Worm (Caenorhabditis elegans) whole organism, young adult: ENCODE results near the gene spp-1.

Experiments used
- C17E4.6 ChIP-seq: fragments of 200-800 bp; sonication (Bioruptor generic); IDR thresholded peaks from 2 replicates; pipeline ENCODE4 v1.3.6; 2022; ENCODE audit warnings: missing genetic modification reagents, missing genetic modification characterization, missing compliant biosample characterization
- D2030.7 ChIP-seq: fragments of 200-800 bp; sonication (Bioruptor generic); IDR thresholded peaks from 2 replicates; pipeline ENCODE4 v1.3.6; 2022; ENCODE audit warnings: missing genetic modification reagents, missing genetic modification characterization, missing compliant biosample characterization
- F33H1.4 ChIP-seq: fragments of 200-800 bp; sonication (Bioruptor generic); IDR thresholded peaks from 2 replicates; pipeline ENCODE4 v1.3.6; 2022; ENCODE audit warnings: missing genetic modification reagents, missing genetic modification characterization, missing compliant biosample characterization
- F39B2.1 ChIP-seq: fragments of 200-800 bp; sonication (Bioruptor generic); IDR thresholded peaks from 2 replicates; pipeline ENCODE4 v1.3.6; 2022; ENCODE audit warnings: missing genetic modification reagents, missing genetic modification characterization, missing compliant biosample characterization
- F49E8.2 ChIP-seq: sonication (generic microtip); optimal IDR thresholded peaks from 3 replicates; lab custom pipeline; 2017; ENCODE audit warnings: missing genetic modification characterization, mild to moderate bottlenecking, missing compliant biosample characterization, antibody characterized with exemption, moderate library complexity; ENCODE audit not compliant: insufficient read depth
- K12H6.12 ChIP-seq: fragments of 200-800 bp; sonication (Bioruptor generic); optimal IDR thresholded peaks from 2 replicates; lab custom pipeline; 2018; ENCODE audit warnings: mild to moderate bottlenecking, missing genetic modification characterization, missing compliant biosample characterization
- athp-1 ChIP-seq: sonication (generic microtip); optimal IDR thresholded peaks from 2 replicates; lab custom pipeline; 2017; ENCODE audit warnings: mild to moderate bottlenecking, missing genetic modification characterization, missing compliant biosample characterization
- attf-5 ChIP-seq: fragments of 200-800 bp; sonication (Bioruptor generic); optimal IDR thresholded peaks from 2 replicates; lab custom pipeline; 2018; ENCODE audit warnings: mild to moderate bottlenecking, missing genetic modification characterization, missing compliant biosample characterization
- bed-2 ChIP-seq: fragments of 200-800 bp; sonication (Bioruptor generic); IDR thresholded peaks from 2 replicates; pipeline ENCODE4 v1.3.6; 2022; ENCODE audit warnings: missing genetic modification reagents, missing genetic modification characterization, missing compliant biosample characterization
- ccch-3 ChIP-seq: fragments of 200-800 bp; sonication (Bioruptor generic); optimal IDR thresholded peaks from 2 replicates; lab custom pipeline; 2018; ENCODE audit warnings: mild to moderate bottlenecking, missing genetic modification characterization, missing compliant biosample characterization
- cebp-1 ChIP-seq, 2 experiments: fragments of 200-800 bp in 1 of 2; sonication (Bioruptor generic) in 1 of 2; sonication (generic microtip) in 1 of 2; IDR thresholded peaks in 1 of 2; optimal IDR thresholded peaks in 1 of 2; 2 replicates each; pipeline versions ENCODE4 v1.3.6 to Lab custom; 2017 to 2022; ENCODE audit warnings: missing compliant biosample characterization in 2 of 2, missing genetic modification characterization in 2 of 2, mild to moderate bottlenecking in 1 of 2, missing genetic modification reagents in 1 of 2, moderate library complexity in 1 of 2
- ceh-27 ChIP-seq: fragments of 200-800 bp; sonication (Bioruptor generic); optimal IDR thresholded peaks from 2 replicates; lab custom pipeline; 2018; ENCODE audit warnings: mild to moderate bottlenecking, missing genetic modification characterization, moderate library complexity, missing compliant biosample characterization
- ceh-58 ChIP-seq: fragments of 200-800 bp; sonication (Bioruptor generic); IDR thresholded peaks from 2 replicates; pipeline ENCODE4 v1.3.6; 2022; ENCODE audit warnings: missing genetic modification characterization, missing compliant biosample characterization
- dpl-1 ChIP-seq: fragments of 150-350 bp; optimal IDR thresholded peaks from 2 replicates; lab custom pipeline; 2014; ENCODE audit warnings: missing biosample characterization, missing genetic modification reagents, missing genetic modification characterization
- efl-1 ChIP-seq: fragments of 150-350 bp; optimal IDR thresholded peaks from 2 replicates; lab custom pipeline; 2014; ENCODE audit warnings: missing biosample characterization, missing genetic modification reagents, missing genetic modification characterization
- ekl-4 ChIP-seq: fragments of 200-800 bp; sonication (Bioruptor generic); IDR thresholded peaks from 2 replicates; pipeline ENCODE4 v1.3.6; 2022; ENCODE audit warnings: missing genetic modification reagents, missing genetic modification characterization, missing compliant biosample characterization
- ets-4 ChIP-seq: fragments of 200-800 bp; sonication (Bioruptor generic); optimal IDR thresholded peaks from 2 replicates; lab custom pipeline; 2018; ENCODE audit warnings: mild to moderate bottlenecking, missing genetic modification characterization, missing compliant biosample characterization
- fkh-3 ChIP-seq: sonication (generic microtip); optimal IDR thresholded peaks from 2 replicates; lab custom pipeline; 2016; ENCODE audit warnings: mild to moderate bottlenecking, missing genetic modification characterization, missing compliant biosample characterization
- hmg-1.2 ChIP-seq: fragments of 200-800 bp; sonication (Bioruptor generic); IDR thresholded peaks from 2 replicates; pipeline ENCODE4 v1.3.6; 2022; ENCODE audit warnings: missing genetic modification reagents, missing genetic modification characterization, missing compliant biosample characterization
- let-607 ChIP-seq, 2 experiments: fragments of 200-800 bp in 1 of 2; sonication (Bioruptor generic) in 1 of 2; sonication (generic microtip) in 1 of 2; optimal IDR thresholded peaks; 2 replicates each; lab custom pipeline; 2016 to 2018; ENCODE audit warnings: mild to moderate bottlenecking in 2 of 2, missing compliant biosample characterization in 2 of 2, missing genetic modification characterization in 2 of 2, moderate library complexity in 2 of 2, missing genotype in 1 of 2
- lin-35 ChIP-seq, 3 experiments: fragments of 150-350 bp in 2 of 3; sonication (generic microtip) in 1 of 3; optimal IDR thresholded peaks; 2 replicates each; lab custom pipeline; 2014 to 2018; ENCODE audit warnings: missing biosample characterization in 3 of 3, missing genetic modification characterization in 3 of 3, missing genetic modification reagents in 3 of 3
- lin-40 ChIP-seq: sonication (generic microtip); optimal IDR thresholded peaks from 2 replicates; lab custom pipeline; 2016; ENCODE audit warnings: missing genetic modification characterization, mild to moderate bottlenecking, missing compliant biosample characterization, missing genotype, missing genetic modification reagents
- lin-54 ChIP-seq: fragments of 200-800 bp; sonication (Bioruptor generic); optimal IDR thresholded peaks from 2 replicates; lab custom pipeline; 2018; ENCODE audit warnings: mild to moderate bottlenecking, missing genetic modification characterization, missing compliant biosample characterization
- lsl-1 ChIP-seq: fragments of 200-800 bp; sonication (Bioruptor generic); optimal IDR thresholded peaks from 2 replicates; lab custom pipeline; 2018; ENCODE audit warnings: mild to moderate bottlenecking, missing genetic modification characterization, moderate library complexity, missing compliant biosample characterization
- madf-3 ChIP-seq: fragments of 200-800 bp; sonication (Bioruptor generic); IDR thresholded peaks from 2 replicates; pipeline ENCODE4 v1.3.6; 2022; ENCODE audit warnings: missing genetic modification reagents, missing genetic modification characterization, missing compliant biosample characterization
- madf-6 ChIP-seq: fragments of 200-800 bp; sonication (Bioruptor generic); IDR thresholded peaks from 2 replicates; pipeline ENCODE4 v1.3.6; 2022; ENCODE audit warnings: missing genetic modification reagents, missing genetic modification characterization, missing compliant biosample characterization
- madf-8 ChIP-seq: fragments of 200-800 bp; sonication (Bioruptor generic); conservative IDR thresholded peaks from 2 replicates; pipeline ENCODE4 v1.3.6; 2022; ENCODE audit warnings: missing genetic modification reagents, missing genetic modification characterization, missing compliant biosample characterization
- mcd-1 ChIP-seq: fragments of 200-800 bp; sonication (Bioruptor generic); IDR thresholded peaks from 2 replicates; pipeline ENCODE4 v1.3.6; 2022; ENCODE audit warnings: missing genetic modification reagents, missing genetic modification characterization, missing compliant biosample characterization
- mes-4 ChIP-seq: sonication (generic microtip); optimal IDR thresholded peaks from 2 replicates; lab custom pipeline; 2016; ENCODE audit warnings: missing genotype, missing genetic modification characterization, missing compliant biosample characterization
- nfya-1 ChIP-seq: sonication (generic microtip); optimal IDR thresholded peaks from 2 replicates; lab custom pipeline; 2017; ENCODE audit warnings: antibody characterized with exemption, missing compliant biosample characterization, missing genetic modification characterization, borderline replicate concordance; ENCODE audit not compliant: insufficient read depth
- nhr-90 ChIP-seq: sonication (generic microtip); optimal IDR thresholded peaks from 2 replicates; lab custom pipeline; 2016; ENCODE audit warnings: missing genotype, mild to moderate bottlenecking, missing genetic modification characterization, missing compliant biosample characterization
- pbrm-1 ChIP-seq: fragments of 200-800 bp; sonication (Bioruptor generic); IDR thresholded peaks from 2 replicates; pipeline ENCODE4 v1.3.6; 2022; ENCODE audit warnings: missing genetic modification reagents, missing genetic modification characterization, missing compliant biosample characterization
- rcor-1 ChIP-seq: fragments of 200-800 bp; sonication (Bioruptor generic); IDR thresholded peaks from 2 replicates; pipeline ENCODE4 v1.3.6; 2022; ENCODE audit warnings: missing genetic modification reagents, missing genetic modification characterization, missing compliant biosample characterization
- sea-2 ChIP-seq: fragments of 200-800 bp; sonication (Bioruptor generic); IDR thresholded peaks from 2 replicates; pipeline ENCODE4 v1.3.6; 2022; ENCODE audit warnings: missing genetic modification characterization, missing compliant biosample characterization
- snpc-1.3 ChIP-seq: sonication (generic microtip); optimal IDR thresholded peaks from 2 replicates; lab custom pipeline; 2017; ENCODE audit warnings: missing genetic modification characterization, mild to moderate bottlenecking, missing compliant biosample characterization, antibody characterized with exemption, moderate library complexity, missing genotype, missing genetic modification reagents; ENCODE audit not compliant: insufficient read depth
- snpc-4 ChIP-seq, 5 experiments: fragments of 150-350 bp in 1 of 5; sonication (generic microtip) in 4 of 5; optimal IDR thresholded peaks; 2 replicates each; lab custom pipeline; 2014 to 2018; ENCODE audit warnings: missing genetic modification characterization in 5 of 5, missing biosample characterization in 3 of 5, antibody characterized with exemption in 2 of 5, mild to moderate bottlenecking in 2 of 5, missing compliant biosample characterization in 2 of 5, missing genotype in 2 of 5, moderate library complexity in 2 of 5, missing genetic modification reagents in 1 of 5
- tlf-1 ChIP-seq: fragments of 200-800 bp; sonication (Bioruptor generic); optimal IDR thresholded peaks from 2 replicates; lab custom pipeline; 2018; ENCODE audit warnings: mild to moderate bottlenecking, missing genetic modification characterization, missing compliant biosample characterization
- zfh-2 ChIP-seq: fragments of 200-800 bp; sonication (Bioruptor generic); conservative IDR thresholded peaks from 2 replicates; pipeline ENCODE4 v1.3.6; 2022; ENCODE audit warnings: missing genetic modification reagents, missing genetic modification characterization, missing compliant biosample characterization
- ztf-25 ChIP-seq: fragments of 200-800 bp; sonication (Bioruptor generic); IDR thresholded peaks from 2 replicates; pipeline ENCODE4 v1.3.6; 2022; ENCODE audit warnings: missing genetic modification reagents, missing genetic modification characterization, missing compliant biosample characterization

Gene spp-1

DNA sequence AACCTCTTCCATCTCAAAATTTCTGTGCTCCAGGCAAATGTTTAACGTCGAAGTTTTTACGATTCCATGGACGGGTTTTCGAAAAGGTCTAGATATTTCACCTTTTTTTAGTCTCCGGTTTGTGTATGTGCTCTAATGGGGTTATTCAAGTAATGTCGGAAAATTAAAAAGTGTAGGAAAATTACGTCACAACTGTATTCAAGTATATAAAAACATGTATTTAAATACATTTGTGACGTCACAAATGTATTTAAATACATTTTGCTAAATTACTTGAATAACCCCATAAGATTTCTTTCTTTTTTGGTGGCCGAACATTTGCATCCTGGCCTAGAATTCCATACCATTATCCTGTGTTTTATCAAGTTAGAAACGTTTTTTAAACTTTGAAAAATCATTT is 6.0 kb upstream of the spp-1 start:
- TF ChIP-seq ccch-3 (GFP tag; lab: Kevin White, UChicago) (no peak), ztf-25 (no peak), ceh-58 (GFP tag; lab: Robert Waterston, UW) (no peak), madf-3 (GFP tag; lab: Robert Waterston, UW) (no peak), F39B2.1 (GFP tag; lab: Robert Waterston, UW) (no peak), zfh-2 (GFP tag; lab: Robert Waterston, UW) (no peak), mes-4 (tag; lab: Kevin White, UChicago) (no peak)
- TF ChIP-seq, all 124 proteins: peak for 0

- no peak for TF ChIP-seq ztf-25
- no peak for TF ChIP-seq rcor-1 (GFP tag; lab: Robert Waterston, UW)
- no peak for TF ChIP-seq pbrm-1 (GFP tag; lab: Robert Waterston, UW)
- TF ChIP-seq fkh-3 (tag; lab: Kevin White, UChicago), result no peak
- TF ChIP-seq nhr-90 (tag; lab: Kevin White, UChicago), result no peak
These were observed 4.4 kb upstream of the spp-1 start for ce11 chrIII:10359916-10360315.

DNA sequence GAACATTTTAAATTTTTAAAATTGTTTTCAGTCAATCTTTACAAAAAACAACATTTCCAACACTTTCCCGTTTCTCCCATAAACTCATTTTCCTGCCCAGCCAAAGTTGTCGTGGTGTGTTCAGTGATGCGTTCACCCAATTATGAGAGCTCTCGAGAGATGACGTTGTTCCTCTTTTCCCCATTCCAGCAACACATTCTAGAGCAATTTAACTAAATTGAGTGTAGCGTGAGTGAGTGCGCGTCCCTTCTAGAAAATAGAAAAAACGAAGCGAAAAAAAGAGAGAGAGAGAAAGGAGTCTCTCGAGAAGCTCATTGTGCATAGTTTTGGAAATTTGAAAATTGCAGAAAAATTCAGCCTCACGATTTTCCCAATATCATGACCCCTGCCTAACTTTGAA is 3.3 kb upstream of the spp-1 start:
- TF ChIP-seq ceh-27 (peak; percentile 35), rcor-1 (GFP tag; lab: Robert Waterston, UW) (no peak), bed-2 (GFP tag; lab: Robert Waterston, UW) (no peak), athp-1 (no peak)

ce11 chrIII:10357598-10358186 is 2.2 kb upstream of the spp-1 start, which contains the start of gene umps-1:
TSS of gene umps-1 (minus strand) at chrIII:10357648.
- TF ChIP-seq cebp-1 (GFP tag; IDR thresholded peaks at IDR 0.05; lab: Robert Waterston, UW), result no peak
- TF ChIP-seq cebp-1 (tag; optimal IDR thresholded peaks at IDR 0.05; lab: Kevin White, UChicago), result peak; percentile 76
- TF ChIP-seq bed-2 (GFP tag; lab: Robert Waterston, UW), result no peak
- TF ChIP-seq mcd-1 (GFP tag; lab: Robert Waterston, UW), result peak; percentile 70
- peak in 2 of 3 experiments; percentile 10 to 93 for TF ChIP-seq lin-35 (GFP tag; optimal IDR thresholded peaks at IDR 0.05; lab: Kevin White, UChicago)
- no peak for TF ChIP-seq C17E4.6 (GFP tag; lab: Robert Waterston, UW)
- TF ChIP-seq snpc-4 (GFP tag; optimal IDR thresholded peaks at IDR 0.05; lab: Kevin White, UChicago), result no peak
- peak in 1 of 4 experiments; percentile 28 for TF ChIP-seq snpc-4 (tag; optimal IDR thresholded peaks at IDR 0.05; lab: Kevin White, UChicago)
- peak; percentile 99 for TF ChIP-seq hmg-1.2 (GFP tag; lab: Robert Waterston, UW)
- TF ChIP-seq let-607 (tag; optimal IDR thresholded peaks at IDR 0.05; lab: Kevin White, UChicago), result peak in 1 of 2 experiments; percentile 18
- peak; percentile 77 for TF ChIP-seq lsl-1
- no peak for TF ChIP-seq madf-8
- peak; percentile 70 for TF ChIP-seq dpl-1
- no peak for TF ChIP-seq sea-2 (GFP tag; lab: Robert Waterston, UW)
- peak; percentile 47 for TF ChIP-seq F49E8.2 (tag; lab: Kevin White, UChicago)
- no peak for TF ChIP-seq ets-4 (GFP tag; lab: Kevin White, UChicago)
- peak; percentile 23 for TF ChIP-seq tlf-1 (GFP tag; lab: Kevin White, UChicago)
- 0 out of 2 replicates have a peak, but pooled peaks have one; percentile 28 for TF ChIP-seq D2030.7
- TF ChIP-seq lin-54 (GFP tag; lab: Kevin White, UChicago), result peak; percentile 95
- peak; percentile 24 for TF ChIP-seq attf-5 (GFP tag; lab: Kevin White, UChicago)
- peak; percentile 46; the same call in 1 of the 2 replicates for TF ChIP-seq F33H1.4 (GFP tag; lab: Robert Waterston, UW)
- TF ChIP-seq snpc-1.3 (tag; lab: Kevin White, UChicago), result peak; percentile 35
- 0 out of 2 replicates have a peak, but pooled peaks have one; percentile 29 for TF ChIP-seq ekl-4 (GFP tag; lab: Robert Waterston, UW)
- TF ChIP-seq ceh-27, result peak; percentile 38
- TF ChIP-seq K12H6.12 (tag; lab: Kevin White, UChicago), result no peak
- TF ChIP-seq nfya-1 (tag; lab: Kevin White, UChicago), result no peak
- peak; percentile 83 for TF ChIP-seq efl-1 (GFP tag; lab: Kevin White, UChicago)
- TF ChIP-seq lin-40, result peak; percentile 38
- TF ChIP-seq madf-6 (GFP tag; lab: Robert Waterston, UW), result peak; percentile 65
- TF ChIP-seq, all 124 proteins: peak for 20
